Fruit fly (Drosophila melanogaster): Measurements from ENCODE around the gene CG7889.

DNA sequence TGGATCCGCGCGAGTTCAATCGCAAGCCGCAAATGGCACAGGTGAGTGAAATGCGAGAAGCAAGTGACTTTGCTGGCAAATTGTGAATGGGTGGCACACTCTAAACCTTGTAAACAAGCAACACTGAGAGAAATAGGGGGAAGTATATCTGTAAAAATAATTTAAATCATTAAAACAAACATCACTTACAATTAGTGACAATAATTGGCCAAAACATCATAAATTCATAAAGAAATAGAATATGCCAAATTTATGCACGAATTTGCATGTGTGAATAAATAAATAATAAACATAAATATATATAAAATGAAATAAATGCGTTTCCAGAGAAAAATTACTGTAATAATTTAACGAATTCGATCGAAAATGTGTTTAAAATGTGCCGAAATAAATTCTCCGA, 19.1 kb downstream of the CG7889 start:
- TF ChIP-seq rn (GFP tag; IDR thresholded peaks at IDR 0.05): no peak
- TF ChIP-seq CG17806 (tag; optimal IDR thresholded peaks at IDR 0.05): peak; percentile 33
- TF ChIP-seq CG9948 (tag; optimal IDR thresholded peaks at IDR 0.05): no peak

Measured in whole organism, pupa.